Worm (Caenorhabditis elegans) whole organism, L2 larva: ENCODE data around the gene znf-474.

ENCODE experiments used
- Y55F3AM.14 ChIP-seq: fragments of 200-800 bp; sonication (Bioruptor generic); optimal IDR thresholded peaks from 2 replicates; lab custom pipeline; 2018; ENCODE audit warnings: mild to moderate bottlenecking, missing genetic modification characterization, missing compliant biosample characterization
- ZK546.5 ChIP-seq: sonication (generic microtip); optimal IDR thresholded peaks from 2 replicates; lab custom pipeline; 2017; ENCODE audit warnings: missing biosample characterization, missing genetic modification characterization
- ama-1 ChIP-seq: fragments of 150-350 bp; optimal IDR thresholded peaks from 2 replicates; lab custom pipeline; 2018; ENCODE audit warnings: inconsistent platforms
- blmp-1 ChIP-seq: sonication (generic microtip); optimal IDR thresholded peaks from 2 replicates; lab custom pipeline; 2017; ENCODE audit warnings: missing genetic modification characterization, mild to moderate bottlenecking, missing compliant biosample characterization, antibody characterized with exemption, moderate library complexity; ENCODE audit not compliant: insufficient read depth
- ceh-16 ChIP-seq: fragments of 150-350 bp; optimal IDR thresholded peaks from 2 replicates; lab custom pipeline; 2014; ENCODE audit warnings: missing biosample characterization, missing genetic modification characterization
- elt-1 ChIP-seq: fragments of 150-350 bp; optimal IDR thresholded peaks from 2 replicates; lab custom pipeline; 2014; ENCODE audit warnings: missing biosample characterization, missing genetic modification characterization
- lin-13 ChIP-seq: fragments of 150-350 bp; optimal IDR thresholded peaks from 2 replicates; lab custom pipeline; 2014; ENCODE audit warnings: missing biosample characterization, missing genetic modification reagents, missing genetic modification characterization
- lsy-2 ChIP-seq, 2 experiments: fragments of 150-350 bp in 1 of 2; sonication (generic microtip) in 1 of 2; optimal IDR thresholded peaks; 2 replicates each; lab custom pipeline; 2014 to 2017; ENCODE audit warnings: missing biosample characterization in 2 of 2, missing genetic modification characterization in 2 of 2
- nhr-77 ChIP-seq: fragments of 150-350 bp; optimal IDR thresholded peaks from 2 replicates; lab custom pipeline; 2014; ENCODE audit warnings: missing biosample characterization, missing genetic modification characterization
- peb-1 ChIP-seq: fragments of 150-350 bp; optimal IDR thresholded peaks from 2 replicates; lab custom pipeline; 2014; ENCODE audit warnings: missing biosample characterization, missing genetic modification characterization
- unc-62 ChIP-seq: fragments of 150-350 bp; optimal IDR thresholded peaks from 2 replicates; lab custom pipeline; 2014; ENCODE audit warnings: missing biosample characterization, missing genetic modification reagents, missing genetic modification characterization

DNA sequence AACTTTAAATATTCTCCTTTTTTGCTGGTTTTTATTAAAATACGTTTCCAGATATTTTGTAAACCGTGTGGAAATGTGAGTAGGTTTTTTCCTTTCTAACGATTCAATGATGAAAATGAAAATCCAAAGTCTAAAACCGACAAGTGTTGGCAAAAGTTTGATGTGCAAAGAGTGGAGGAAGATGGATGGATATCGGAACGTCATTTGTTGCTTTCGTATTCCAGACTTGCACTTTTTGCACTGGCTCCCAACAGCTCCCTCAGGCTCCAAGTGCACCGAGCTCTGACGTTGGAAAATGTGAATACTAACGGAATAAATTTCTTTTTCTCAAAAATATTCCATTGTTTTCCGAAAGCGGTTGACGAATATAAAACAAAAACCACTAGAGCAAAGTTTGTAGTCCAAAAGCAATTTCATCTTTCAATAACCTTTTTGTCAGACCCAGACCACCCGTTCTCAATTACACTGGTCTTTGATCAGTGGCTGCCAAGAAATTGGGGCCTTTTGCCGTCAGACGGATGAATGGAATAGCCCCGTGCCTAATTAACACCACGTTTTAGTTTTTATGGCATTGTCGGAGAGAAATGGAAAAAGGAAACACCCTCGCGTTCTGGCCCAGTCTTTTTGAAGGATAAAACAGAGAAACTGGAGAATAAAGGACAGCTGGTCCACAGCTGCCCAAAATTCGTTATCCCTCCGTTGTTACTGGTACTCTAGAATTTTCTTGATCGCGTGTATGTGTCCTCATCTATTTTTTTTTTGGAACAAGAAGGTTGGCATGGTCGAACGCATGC is 33.2 kb downstream of the znf-474 start:
- no peak for TF ChIP-seq elt-1
- no peak for TF ChIP-seq ama-1
- TF ChIP-seq ceh-16 (tag; lab: Kevin White, UChicago) = no peak
- TF ChIP-seq ZK546.5 (tag; lab: Kevin White, UChicago) = no peak
- peak; percentile 14 for TF ChIP-seq unc-62
- no peak for TF ChIP-seq blmp-1 (tag; lab: Kevin White, UChicago)
- no peak for TF ChIP-seq Y55F3AM.14
- TF ChIP-seq lsy-2 (tag; optimal IDR thresholded peaks at IDR 0.05; lab: Kevin White, UChicago) = no peak
- TF ChIP-seq lin-13 (GFP tag; lab: Kevin White, UChicago) = no peak
- no peak for TF ChIP-seq nhr-77 (tag; lab: Kevin White, UChicago)
- TF ChIP-seq peb-1 (tag; lab: Kevin White, UChicago) = no peak
